Worm (Caenorhabditis elegans): Measurements from ENCODE around the gene F54D10.4.
A peak's percentile ranks its signal among the peaks of the same experiment; 100 is the strongest.

Gene F54D10.4

ce11 chrII:3779463-3779862, 27.4 kb downstream of the F54D10.4 start, which contains the start of gene T24E12.11:
TSS of gene T24E12.11 (minus strand) at chrII:3779563.
- TF ChIP-seq lin-38 (GFP tag; IDR thresholded peaks at IDR 0.05): no peak
- no peak for TF ChIP-seq ZK337.2 (GFP tag; IDR thresholded peaks at IDR 0.05)

ce11 chrII:3777802-3778201, 29.1 kb downstream of the F54D10.4 start:
- no peak for TF ChIP-seq tra-1 (GFP tag; IDR thresholded peaks at IDR 0.05)
- no peak for TF ChIP-seq fkh-10 (GFP tag; optimal IDR thresholded peaks at IDR 0.05)
- no peak for TF ChIP-seq F44E2.7 (GFP tag; IDR thresholded peaks at IDR 0.05)
- no peak for TF ChIP-seq lin-39 (tag; optimal IDR thresholded peaks at IDR 0.05)
- no peak for TF ChIP-seq pha-4 (GFP tag; IDR thresholded peaks at IDR 0.05)
- TF ChIP-seq pha-4 (tag; optimal IDR thresholded peaks at IDR 0.05): no peak
- no peak for TF ChIP-seq sdz-12 (GFP tag; optimal IDR thresholded peaks at IDR 0.05)
- TF ChIP-seq zfp-3 (GFP tag; conservative IDR thresholded peaks at IDR 0.05): no peak
- TF ChIP-seq lin-1 (GFP tag; IDR thresholded peaks at IDR 0.05): no peak
- no peak for TF ChIP-seq aha-1 (tag)
- TF ChIP-seq unc-39 (tag; optimal IDR thresholded peaks at IDR 0.05): no peak
- TF ChIP-seq ztf-11 (tag; optimal IDR thresholded peaks at IDR 0.05): no peak
- TF ChIP-seq set-16 (GFP tag; IDR thresholded peaks at IDR 0.05): no peak

ce11 chrII:3775719-3776118, 31.1 kb downstream of the F54D10.4 start, which contains the start of gene T24E12.3:
TSS of gene T24E12.3 (plus strand) at chrII:3776019.
- TF ChIP-seq F10B5.3 (tag; optimal IDR thresholded peaks at IDR 0.05) (no peak), jun-1 (tag; optimal IDR thresholded peaks at IDR 0.05) (no peak), lin-1 (GFP tag; IDR thresholded peaks at IDR 0.05) (no peak), lsy-2 (tag; optimal IDR thresholded peaks at IDR 0.05) (no peak), unc-62 (GFP tag; optimal IDR thresholded peaks at IDR 0.05 in 1 of 2) (no peak), unc-62 (tag; optimal IDR thresholded peaks at IDR 0.05) (no peak), ztf-7 (tag; optimal IDR thresholded peaks at IDR 0.05) (no peak), nhr-48 (tag; optimal IDR thresholded peaks at IDR 0.05) (no peak), zfp-2 (tag; optimal IDR thresholded peaks at IDR 0.05) (no peak), dmd-8 (GFP tag; IDR thresholded peaks at IDR 0.05) (no peak), dmd-6 (GFP tag; IDR thresholded peaks at IDR 0.05) (no peak), rbr-2 (tag; optimal IDR thresholded peaks at IDR 0.05) (no peak), tra-1 (GFP tag; IDR thresholded peaks at IDR 0.05) (no peak), nhr-77 (tag; optimal IDR thresholded peaks at IDR 0.05) (no peak), egl-27 (tag; optimal IDR thresholded peaks at IDR 0.05) (no peak), ama-1 (optimal IDR thresholded peaks at IDR 0.05) (no peak)

ce11 chrII:3773130-3773529, 33.7 kb downstream of the F54D10.4 start, which contains the start of gene T24E12.10:
TSS of gene T24E12.10 (minus strand) at chrII:3773230.
- TF ChIP-seq R02D3.7 (tag; optimal IDR thresholded peaks at IDR 0.05) (no peak), unc-62 (GFP tag; optimal IDR thresholded peaks at IDR 0.05 in 1 of 2) (peak in 1 of 2 experiments; percentile 80), unc-62 (tag; optimal IDR thresholded peaks at IDR 0.05) (no peak)

ce11 chrII:3771640-3772039, 35.2 kb downstream of the F54D10.4 start:
- TF ChIP-seq hmg-1.1 (GFP tag; IDR thresholded peaks at IDR 0.05): no peak
- no peak for TF ChIP-seq lin-38 (GFP tag; IDR thresholded peaks at IDR 0.05)
- no peak for TF ChIP-seq saeg-2 (GFP tag; IDR thresholded peaks at IDR 0.05)
- TF ChIP-seq unc-62 (GFP tag; optimal IDR thresholded peaks at IDR 0.05 in 1 of 2): peak in 1 of 2 experiments; percentile 94
- no peak for TF ChIP-seq unc-62 (tag; optimal IDR thresholded peaks at IDR 0.05)
- no peak for TF ChIP-seq set-16 (GFP tag; IDR thresholded peaks at IDR 0.05)
- no peak for TF ChIP-seq nhr-77 (tag; optimal IDR thresholded peaks at IDR 0.05)
- no peak for TF ChIP-seq spr-1 (tag; optimal IDR thresholded peaks at IDR 0.05)
- TF ChIP-seq tag-97 (GFP tag; IDR thresholded peaks at IDR 0.05): no peak
- TF ChIP-seq pha-4 (GFP tag; IDR thresholded peaks at IDR 0.05): no peak
- TF ChIP-seq pha-4 (tag; optimal IDR thresholded peaks at IDR 0.05): no peak
- no peak for TF ChIP-seq nhr-11 (tag; optimal IDR thresholded peaks at IDR 0.05)
- peak; percentile 32 for TF ChIP-seq aha-1 (tag)

All from whole organism, L4 larva.